Fruit fly (Drosophila melanogaster) whole organism, embryonic: ENCODE results near the gene Ing5.

Experiments used
- Bgb ChIP-seq: fragments of 200-800 bp; sonication (Bioruptor generic); IDR thresholded peaks from 2 replicates; pipeline ENCODE4 v1.3.6; 2022; ENCODE audit warnings: missing biosample characterization, missing genetic modification characterization; ENCODE audit not compliant: partially characterized antibody
- CG10654 ChIP-seq: fragments of 200-800 bp; sonication (Bioruptor generic); optimal IDR thresholded peaks from 2 replicates; lab custom pipeline; 2016; ENCODE audit warnings: missing biosample characterization, missing genetic modification characterization
- CG13123 ChIP-seq: fragments of 200-800 bp; sonication (Bioruptor generic); optimal IDR thresholded peaks from 2 replicates; lab custom pipeline; 2016; ENCODE audit warnings: missing biosample characterization, missing genetic modification characterization
- CG13287 ChIP-seq: fragments of 200-800 bp; sonication (Bioruptor generic); IDR thresholded peaks from 2 replicates; pipeline ENCODE4 v1.3.6; 2022; ENCODE audit warnings: missing biosample characterization, missing genetic modification characterization; ENCODE audit not compliant: partially characterized antibody
- CG1529 ChIP-seq: fragments of 200-800 bp; sonication (Bioruptor generic); optimal IDR thresholded peaks from 3 replicates; lab custom pipeline; 2018; ENCODE audit warnings: missing biosample characterization, missing genetic modification characterization
- CG15601 ChIP-seq: fragments of 200-800 bp; sonication (Bioruptor generic); optimal IDR thresholded peaks from 3 replicates; lab custom pipeline; 2019; ENCODE audit warnings: missing biosample characterization, mild to moderate bottlenecking, missing genetic modification characterization, moderate library complexity
- CG16815 ChIP-seq: fragments of 200-800 bp; sonication (Bioruptor generic); optimal IDR thresholded peaks from 3 replicates; lab custom pipeline; 2017; ENCODE audit warnings: missing biosample characterization, mild to moderate bottlenecking, missing genetic modification characterization
- CG1792 ChIP-seq: fragments of 200-800 bp; sonication (Bioruptor generic); optimal IDR thresholded peaks from 2 replicates; lab custom pipeline; 2016; ENCODE audit warnings: missing biosample characterization, missing genetic modification characterization
- CG2116 ChIP-seq: fragments of 200-800 bp; sonication (Bioruptor generic); optimal IDR thresholded peaks from 3 replicates; lab custom pipeline; 2018; ENCODE audit warnings: missing biosample characterization, mild to moderate bottlenecking, missing genetic modification characterization
- CG2889 ChIP-seq: fragments of 200-800 bp; sonication (Bioruptor generic); IDR thresholded peaks from 3 replicates; pipeline ENCODE4 v1.3.6; 2022; ENCODE audit warnings: missing biosample characterization, missing genetic modification characterization
- CG30431 ChIP-seq: fragments of 200-800 bp; sonication (Bioruptor generic); optimal IDR thresholded peaks from 2 replicates; lab custom pipeline; 2017; ENCODE audit warnings: missing biosample characterization, missing genetic modification characterization
- CG34376 ChIP-seq: fragments of 200-800 bp; sonication (Bioruptor generic); optimal IDR thresholded peaks from 2 replicates; lab custom pipeline; 2018; ENCODE audit warnings: missing biosample characterization, mild to moderate bottlenecking, missing genetic modification characterization
- CG5180 ChIP-seq: fragments of 200-800 bp; sonication (Bioruptor generic); optimal IDR thresholded peaks from 3 replicates; lab custom pipeline; 2017; ENCODE audit warnings: missing biosample characterization, missing genetic modification characterization, mild to moderate bottlenecking, moderate library complexity, missing genetic modification reagents
- CG5245 ChIP-seq: fragments of 200-800 bp; sonication (Bioruptor generic); optimal IDR thresholded peaks from 3 replicates; lab custom pipeline; 2016; ENCODE audit warnings: missing biosample characterization, missing genetic modification characterization
- CG6175 ChIP-seq: fragments of 200-800 bp; sonication (Bioruptor generic); IDR thresholded peaks from 3 replicates; pipeline ENCODE4 v1.3.6; 2022; ENCODE audit warnings: missing biosample characterization, missing genetic modification characterization
- CG6254 ChIP-seq: fragments of 200-800 bp; sonication (Bioruptor generic); optimal IDR thresholded peaks from 3 replicates; lab custom pipeline; 2017; ENCODE audit warnings: mild to moderate bottlenecking, missing biosample characterization, missing genetic modification reagents, missing genetic modification characterization
- CG6689 ChIP-seq: fragments of 200-800 bp; sonication (Bioruptor generic); IDR thresholded peaks from 2 replicates; pipeline ENCODE4 v1.3.6; 2022; ENCODE audit warnings: missing biosample characterization, missing genetic modification characterization
- CG7271 ChIP-seq: fragments of 200-800 bp; sonication (Bioruptor generic); optimal IDR thresholded peaks from 2 replicates; lab custom pipeline; 2018; ENCODE audit warnings: missing biosample characterization, mild to moderate bottlenecking, missing genetic modification characterization, moderate library complexity
- CG8290 ChIP-seq, 3 experiments: fragments of 200-800 bp; sonication (Bioruptor generic); optimal IDR thresholded peaks; 2 replicates each; lab custom pipeline; 2016 to 2019; ENCODE audit warnings: missing biosample characterization in 3 of 3, missing genetic modification characterization in 3 of 3, mild to moderate bottlenecking in 2 of 3, moderate library complexity in 1 of 3
- CG9609 ChIP-seq: fragments of 200-800 bp; sonication (Bioruptor generic); optimal IDR thresholded peaks from 3 replicates; lab custom pipeline; 2016; ENCODE audit warnings: missing biosample characterization, missing genetic modification characterization
- CG9876 ChIP-seq: fragments of 200-800 bp; sonication (Bioruptor generic); optimal IDR thresholded peaks from 2 replicates; lab custom pipeline; 2016; ENCODE audit warnings: missing biosample characterization, missing genetic modification characterization
- CTCF ChIP-seq: fragments of 200-800 bp; sonication (Bioruptor generic); optimal IDR thresholded peaks from 2 replicates; lab custom pipeline; 2017; ENCODE audit warnings: missing biosample characterization, mild to moderate bottlenecking, missing genetic modification characterization, moderate library complexity
- Camta ChIP-seq: fragments of 200-800 bp; sonication (Bioruptor generic); optimal IDR thresholded peaks from 2 replicates; lab custom pipeline; 2016; ENCODE audit warnings: missing biosample characterization, missing genetic modification characterization
- Dref ChIP-seq: fragments of 200-800 bp; sonication (Bioruptor generic); IDR thresholded peaks from 2 replicates; pipeline ENCODE4 v1.3.6; 2022; ENCODE audit warnings: missing biosample characterization, missing genetic modification characterization
- HHEX ChIP-seq: fragments of 200-800 bp; sonication (Bioruptor generic); optimal IDR thresholded peaks from 3 replicates; lab custom pipeline; 2017; ENCODE audit warnings: missing biosample characterization, mild to moderate bottlenecking, missing genetic modification characterization, missing genetic modification reagents
- Lhr ChIP-seq: fragments of 200-800 bp; sonication (Bioruptor generic); optimal IDR thresholded peaks from 3 replicates; lab custom pipeline; 2017; ENCODE audit warnings: mild to moderate bottlenecking, missing biosample characterization, missing genetic modification reagents, missing genetic modification characterization
- Meics ChIP-seq: fragments of 200-800 bp; sonication (Bioruptor generic); optimal IDR thresholded peaks from 2 replicates; lab custom pipeline; 2017; ENCODE audit warnings: missing biosample characterization, mild to moderate bottlenecking, missing genetic modification characterization
- Nf-YB ChIP-seq: fragments of 200-800 bp; sonication (Bioruptor generic); optimal IDR thresholded peaks from 3 replicates; lab custom pipeline; 2019; ENCODE audit warnings: missing biosample characterization, mild to moderate bottlenecking, missing genetic modification characterization, moderate library complexity
- Six4 ChIP-seq: fragments of 200-800 bp; sonication (Bioruptor generic); optimal IDR thresholded peaks from 2 replicates; lab custom pipeline; 2016; ENCODE audit warnings: missing biosample characterization, missing genetic modification characterization
- Sry-δ ChIP-seq: fragments of 200-800 bp; sonication (Bioruptor generic); optimal IDR thresholded peaks from 2 replicates; lab custom pipeline; 2016; ENCODE audit warnings: missing biosample characterization, missing genetic modification characterization
- Xrp1 ChIP-seq: fragments of 200-800 bp; sonication (Bioruptor generic); IDR thresholded peaks from 2 replicates; pipeline ENCODE4 v1.3.6; 2022; ENCODE audit warnings: missing biosample characterization, missing genetic modification characterization
- ap ChIP-seq: fragments of 200-800 bp; sonication (Bioruptor generic); IDR thresholded peaks from 2 replicates; pipeline ENCODE4 v1.3.6; 2022; ENCODE audit warnings: missing biosample characterization, missing genetic modification characterization
- dimm ChIP-seq: fragments of 200-800 bp; sonication (Bioruptor generic); IDR thresholded peaks from 2 replicates; pipeline ENCODE4 v1.3.6; 2022; ENCODE audit warnings: missing biosample characterization, missing genetic modification characterization
- gsb ChIP-seq: fragments of 200-800 bp; sonication (Bioruptor generic); IDR thresholded peaks from 2 replicates; pipeline ENCODE4 v1.3.6; 2022; ENCODE audit warnings: missing biosample characterization, missing genetic modification characterization
- hth ChIP-seq: fragments of >200 bp; optimal IDR thresholded peaks from 2 replicates; lab custom pipeline; 2017; ENCODE audit warnings: inconsistent platforms
- kay ChIP-seq: fragments of 200-800 bp; sonication (Bioruptor generic); optimal IDR thresholded peaks from 2 replicates; lab custom pipeline; 2016; ENCODE audit warnings: missing biosample characterization, missing genetic modification characterization
- klu ChIP-seq: fragments of 200-800 bp; sonication (Bioruptor generic); IDR thresholded peaks from 2 replicates; pipeline ENCODE4 v1.3.6; 2022; ENCODE audit warnings: missing biosample characterization, missing genetic modification characterization
- mld ChIP-seq: fragments of 200-800 bp; sonication (Bioruptor generic); IDR thresholded peaks from 3 replicates; pipeline ENCODE4 v1.3.6; 2022; ENCODE audit warnings: missing biosample characterization, missing genetic modification characterization; ENCODE audit not compliant: partially characterized antibody
- nau ChIP-seq: fragments of 200-800 bp; sonication (Bioruptor generic); optimal IDR thresholded peaks from 3 replicates; lab custom pipeline; 2017; ENCODE audit warnings: missing biosample characterization, mild to moderate bottlenecking, missing genetic modification characterization, missing genetic modification reagents
- pfk ChIP-seq: fragments of 200-800 bp; sonication (Bioruptor generic); optimal IDR thresholded peaks from 2 replicates; lab custom pipeline; 2018; ENCODE audit warnings: missing biosample characterization, mild to moderate bottlenecking, missing genetic modification characterization, moderate library complexity
- sc ChIP-seq, 3 experiments: fragments of >200 bp in 2 of 3; fragments of 200-800 bp in 1 of 3; sonication (Bioruptor generic) in 1 of 3; optimal IDR thresholded peaks; 2 replicates in 2 of 3; 3 replicates in 1 of 3; lab custom pipeline; 2017; ENCODE audit warnings: mild to moderate bottlenecking in 1 of 3, missing biosample characterization in 1 of 3, missing genetic modification characterization in 1 of 3, missing genetic modification reagents in 1 of 3
- tap ChIP-seq: fragments of 200-800 bp; optimal IDR thresholded peaks from 3 replicates; lab custom pipeline; 2019; ENCODE audit warnings: missing biosample characterization, mild to moderate bottlenecking, missing genetic modification characterization, moderate library complexity
- tio ChIP-seq: fragments of 200-800 bp; sonication (Bioruptor generic); optimal IDR thresholded peaks from 2 replicates; lab custom pipeline; 2017; ENCODE audit warnings: missing biosample characterization, missing genetic modification characterization, inconsistent platforms
- ttk ChIP-seq: fragments of 200-800 bp; sonication (Bioruptor generic); IDR thresholded peaks from 2 replicates; pipeline ENCODE4 v2.1.2; 2022; ENCODE audit warnings: missing biosample characterization, missing genetic modification characterization
- tup ChIP-seq: fragments of 200-800 bp; sonication (Bioruptor generic); optimal IDR thresholded peaks from 2 replicates; lab custom pipeline; 2016; ENCODE audit warnings: missing biosample characterization, mild to moderate bottlenecking, missing genetic modification characterization, moderate library complexity
- tx ChIP-seq: fragments of 200-800 bp; sonication (Bioruptor generic); optimal IDR thresholded peaks from 2 replicates; lab custom pipeline; 2016; ENCODE audit warnings: missing biosample characterization, missing genetic modification characterization
- wek ChIP-seq: fragments of 200-800 bp; sonication (Bioruptor generic); optimal IDR thresholded peaks from 3 replicates; lab custom pipeline; 2018; ENCODE audit warnings: missing biosample characterization, mild to moderate bottlenecking, missing genetic modification characterization, moderate library complexity
- yki ChIP-seq: fragments of >200 bp; optimal IDR thresholded peaks from 3 replicates; lab custom pipeline; 2018
- z ChIP-seq: fragments of 200-800 bp; sonication (Bioruptor generic); IDR thresholded peaks from 3 replicates; pipeline ENCODE4 v1.3.6; 2022; ENCODE audit warnings: missing biosample characterization, missing genetic modification characterization
- zen ChIP-seq: fragments of 200-800 bp; sonication (Bioruptor generic); optimal IDR thresholded peaks from 3 replicates; lab custom pipeline; 2018; ENCODE audit warnings: missing biosample characterization, mild to moderate bottlenecking, missing genetic modification characterization, moderate library complexity
- zf30C ChIP-seq: fragments of 200-800 bp; sonication (Bioruptor generic); optimal IDR thresholded peaks from 3 replicates; lab custom pipeline; 2018; ENCODE audit warnings: missing biosample characterization, mild to moderate bottlenecking, missing genetic modification characterization

Gene Ing5

DNA sequence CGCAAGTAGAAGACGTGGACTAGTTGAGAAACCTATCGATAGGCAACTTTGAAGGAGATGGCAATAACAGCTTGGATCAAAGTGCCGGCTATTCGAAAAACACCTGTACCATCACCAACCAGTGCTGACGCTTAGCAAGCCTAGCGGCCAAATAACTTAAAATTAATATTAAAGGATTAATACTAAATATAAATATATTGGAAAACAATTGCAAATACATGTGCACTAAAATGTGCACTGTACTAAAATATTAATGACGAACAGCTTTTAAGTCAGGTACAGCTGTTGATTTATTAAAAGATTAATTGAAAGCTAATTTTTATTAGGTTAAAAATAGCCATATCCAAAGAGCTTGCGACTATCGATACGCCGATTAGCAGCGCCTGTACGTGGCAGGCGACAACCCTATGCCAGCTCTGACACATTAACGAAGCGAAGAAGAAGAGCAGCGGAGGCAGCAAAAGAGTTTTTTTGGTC lies 8.6 kb downstream of the Ing5 start, which contains the start of the genes CG9302 and beta'COP (continued):
- TF ChIP-seq sc (optimal IDR thresholded peaks at IDR 0.05; lab: Kevin White, UChicago) (no peak), sc (GFP tag; optimal IDR thresholded peaks at IDR 0.05; lab: Kevin White, UChicago) (peak; percentile 39), CG6254 (GFP tag; lab: Kevin White, UChicago) (no peak), CG34376 (GFP tag; lab: Kevin White, UChicago) (no peak), tup (peak; percentile 1), Xrp1 (peak; percentile 52), yki (no peak), CG30431 (GFP tag; lab: Kevin White, UChicago) (peak; percentile 20), tap (tag; lab: Kevin White, UChicago) (no peak), mld (GFP tag; lab: Robert Waterston, UW) (no peak), Bgb (GFP tag; lab: Robert Waterston, UW) (peak; percentile 62), dimm (no peak), Dref (peak; percentile 68), hth (lab: Kevin White, UChicago) (no peak), CG10654 (peak; percentile 53), CG5245 (GFP tag; lab: Kevin White, UChicago) (peak; percentile 31), ap (no peak), CG8290 (GFP tag; optimal IDR thresholded peaks at IDR 0.05; lab: Kevin White, UChicago) (peak; percentile 47), CG8290 (tag; optimal IDR thresholded peaks at IDR 0.05; lab: Kevin White, UChicago) (peak in 1 of 2 experiments; percentile 15), CG13123 (GFP tag; lab: Kevin White, UChicago) (peak; percentile 33), Camta (GFP tag; lab: Kevin White, UChicago) (no peak), CG16815 (GFP tag; lab: Kevin White, UChicago) (peak; percentile 65), tio (GFP tag; lab: Kevin White, UChicago) (no peak), klu (GFP tag; lab: Robert Waterston, UW) (peak; percentile 73; the same call in 1 of the 2 replicates), Sry-δ (peak; percentile 85), nau (GFP tag; lab: Kevin White, UChicago) (no peak), CG13287 (GFP tag; lab: Robert Waterston, UW) (peak; percentile 74), Lhr (GFP tag; lab: Kevin White, UChicago) (peak; percentile 14), CG1529 (GFP tag; lab: Kevin White, UChicago) (no peak), zen (tag; lab: Kevin White, UChicago) (peak; percentile 84), CTCF (GFP tag; lab: Kevin White, UChicago) (no peak), CG6689 (GFP tag; lab: Robert Waterston, UW) (peak; percentile 56), CG1792 (GFP tag; lab: Kevin White, UChicago) (no peak), CG7271 (tag; lab: Kevin White, UChicago) (no peak), HHEX (GFP tag; lab: Kevin White, UChicago) (peak; percentile 54), Meics (GFP tag; lab: Kevin White, UChicago) (peak; percentile 71), zf30C (GFP tag; lab: Kevin White, UChicago) (no peak), tx (GFP tag; lab: Kevin White, UChicago) (peak; percentile 5), z (GFP tag; lab: Robert Waterston, UW) (no peak), kay (peak; percentile 75), CG5180 (no peak), gsb (no peak), ttk (GFP tag; lab: Robert Waterston, UW) (no peak), wek (GFP tag; lab: Kevin White, UChicago) (no peak), Nf-YB (no peak), CG6175 (no peak), CG9609 (GFP tag; lab: Kevin White, UChicago) (no peak), CG15601 (tag; lab: Kevin White, UChicago) (peak; percentile 68), CG2889 (GFP tag; lab: Robert Waterston, UW) (no peak), Six4 (GFP tag; lab: Kevin White, UChicago) (peak; percentile 23), CG2116 (peak; percentile 85), CG9876 (peak; percentile 34), pfk (GFP tag; lab: Kevin White, UChicago) (no peak)
